Worm (Caenorhabditis elegans): ENCODE data around the gene clec-32.

The clec-32 gene

ce11 chrV:16904612-16905011, 43.0 kb upstream of the clec-32 start, which contains the start of gene nhr-262:
nhr-262 (plus strand) TSS chrV:16904912.
- TF ChIP-seq tbx-7 (tag; optimal IDR thresholded peaks at IDR 0.05) (no peak), ceh-6 (GFP tag; optimal IDR thresholded peaks at IDR 0.05) (no peak), ttx-3 (tag; optimal IDR thresholded peaks at IDR 0.05) (no peak), ceh-9 (tag; optimal IDR thresholded peaks at IDR 0.05) (no peak), nfya-1 (tag; optimal IDR thresholded peaks at IDR 0.05) (no peak), T23F11.4 (GFP tag; optimal IDR thresholded peaks at IDR 0.05) (no peak), che-1 (tag; optimal IDR thresholded peaks at IDR 0.05) (no peak), ceh-31 (tag; optimal IDR thresholded peaks at IDR 0.05) (no peak), sox-4 (tag; optimal IDR thresholded peaks at IDR 0.05) (no peak)

- TF ChIP-seq ceh-30 (tag; optimal IDR thresholded peaks at IDR 0.05) (no peak), unc-42 (tag; optimal IDR thresholded peaks at IDR 0.05) (no peak), lin-11 (tag; optimal IDR thresholded peaks at IDR 0.05) (no peak), ceh-31 (tag; optimal IDR thresholded peaks at IDR 0.05) (no peak), hlh-15 (tag; optimal IDR thresholded peaks at IDR 0.05) (no peak), tbx-7 (tag; optimal IDR thresholded peaks at IDR 0.05) (no peak), dmd-4 (tag; optimal IDR thresholded peaks at IDR 0.05; ENCODE audit: borderline replicate concordance) (no peak), pha-2 (tag; optimal IDR thresholded peaks at IDR 0.05) (no peak), rnt-1 (tag; optimal IDR thresholded peaks at IDR 0.05) (no peak), ceh-24 (tag; optimal IDR thresholded peaks at IDR 0.05) (no peak), ttx-3 (tag; optimal IDR thresholded peaks at IDR 0.05) (no peak), ceh-48 (tag; optimal IDR thresholded peaks at IDR 0.05) (no peak), K02D7.2 (tag; optimal IDR thresholded peaks at IDR 0.05) (no peak), ceh-34 (tag; optimal IDR thresholded peaks at IDR 0.05) (no peak), C08G9.2 (tag; optimal IDR thresholded peaks at IDR 0.05) (no peak), C38D4.7 (GFP tag; optimal IDR thresholded peaks at IDR 0.05) (no peak)
These were observed 41.1 kb upstream of the clec-32 start, which contains the start of gene srd-68 for ce11 chrV:16902726-16903125. srd-68 (minus strand) TSS chrV:16902826.

DNA sequence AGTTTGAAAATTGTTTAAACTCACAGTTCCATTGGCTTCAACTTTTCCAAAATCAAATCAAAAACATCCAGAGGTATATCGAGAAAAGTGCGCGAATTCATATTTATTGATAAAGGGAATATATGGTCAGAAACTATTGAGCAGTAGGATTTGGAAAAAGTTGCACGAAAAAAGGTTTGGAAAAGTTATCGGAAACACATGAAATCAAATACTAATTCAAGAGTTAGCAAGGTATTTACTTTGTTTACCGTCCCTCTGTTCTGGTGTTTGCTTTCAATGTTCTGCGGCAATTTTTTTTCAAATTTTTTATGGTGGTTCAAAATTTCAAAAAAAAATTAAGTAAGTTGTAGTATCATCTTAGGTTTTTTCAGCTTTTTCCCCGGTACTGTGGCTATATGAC, 37.7 kb upstream of the clec-32 start, which contains the start of gene fbxa-45:
Gene fbxa-45, minus strand, starts transcription at position 101 of the 400 bp plus-strand sequence.
- no peak for TF ChIP-seq fkh-6 (tag; optimal IDR thresholded peaks at IDR 0.05)
- no peak for TF ChIP-seq ceh-2 (tag; optimal IDR thresholded peaks at IDR 0.05)
- no peak for TF ChIP-seq lim-6 (tag; optimal IDR thresholded peaks at IDR 0.05)
- no peak for TF ChIP-seq unc-55 (GFP tag; optimal IDR thresholded peaks at IDR 0.05)
- TF ChIP-seq Y22D7AL.16 (tag; optimal IDR thresholded peaks at IDR 0.05), result no peak
- TF ChIP-seq hlh-30 (tag; optimal IDR thresholded peaks at IDR 0.05; ENCODE audit: insufficient read depth), result no peak
- TF ChIP-seq hlh-13 (GFP tag; optimal IDR thresholded peaks at IDR 0.05), result no peak
- TF ChIP-seq mec-3 (tag; optimal IDR thresholded peaks at IDR 0.05; ENCODE audit: borderline replicate concordance), result no peak
- TF ChIP-seq ttx-3 (tag; optimal IDR thresholded peaks at IDR 0.05), result no peak
- no peak for TF ChIP-seq hlh-6 (tag; optimal IDR thresholded peaks at IDR 0.05)
- no peak for TF ChIP-seq tbx-2 (tag; optimal IDR thresholded peaks at IDR 0.05)
- TF ChIP-seq ceh-22 (tag; optimal IDR thresholded peaks at IDR 0.05), result no peak
- TF ChIP-seq ceh-24 (tag; optimal IDR thresholded peaks at IDR 0.05), result no peak

ce11 chrV:16893440-16893839, 31.8 kb upstream of the clec-32 start, which contains the start of gene F09C6.15:
F09C6.15 (plus strand) TSS chrV:16893740.
- no peak for TF ChIP-seq hlh-30 (tag; optimal IDR thresholded peaks at IDR 0.05; ENCODE audit: insufficient read depth)
- TF ChIP-seq ceh-22 (tag; optimal IDR thresholded peaks at IDR 0.05), result no peak
- no peak for TF ChIP-seq ceh-45 (GFP tag; IDR thresholded peaks at IDR 0.05)
- no peak for TF ChIP-seq pha-4 (tag; optimal IDR thresholded peaks at IDR 0.05)
- TF ChIP-seq fkh-10 (GFP tag; optimal IDR thresholded peaks at IDR 0.05), result no peak
- TF ChIP-seq lim-6 (tag; optimal IDR thresholded peaks at IDR 0.05), result no peak
- TF ChIP-seq zip-5 (tag; optimal IDR thresholded peaks at IDR 0.05), result no peak
- TF ChIP-seq sox-4 (tag; optimal IDR thresholded peaks at IDR 0.05), result no peak

All from whole organism, late embryonic.